Worm (Caenorhabditis elegans) whole organism, L4/young adult: ENCODE measurements around the gene M176.5.
"Not testable (repeated sequence)": the region's sequence is repeated elsewhere in the genome, so short reads cannot be mapped to it uniquely, and the experiment has no call there.

Source experiments
- W03F9.2 ChIP-seq: fragments of 150-350 bp; optimal IDR thresholded peaks from 2 replicates; lab custom pipeline; 2014; ENCODE audit warnings: missing biosample characterization, missing genetic modification characterization
- dao-5 ChIP-seq: sonication (generic microtip); optimal IDR thresholded peaks from 2 replicates; lab custom pipeline; 2016; ENCODE audit warnings: missing genotype, missing genetic modification characterization, moderate library complexity, missing compliant biosample characterization
- him-1 ChIP-seq: sonication (generic microtip); optimal IDR thresholded peaks from 2 replicates; lab custom pipeline; 2016; ENCODE audit warnings: missing genotype, missing genetic modification reagents, missing genetic modification characterization, missing compliant biosample characterization

Gene M176.5

ce11 chrII:9427644-9428043 lies at the start of gene M176.5:
TSS of gene M176.5 (minus strand) at chrII:9427744.
- TF ChIP-seq dao-5 (tag; lab: Kevin White, UChicago) (no peak), W03F9.2 (no peak)

DNA sequence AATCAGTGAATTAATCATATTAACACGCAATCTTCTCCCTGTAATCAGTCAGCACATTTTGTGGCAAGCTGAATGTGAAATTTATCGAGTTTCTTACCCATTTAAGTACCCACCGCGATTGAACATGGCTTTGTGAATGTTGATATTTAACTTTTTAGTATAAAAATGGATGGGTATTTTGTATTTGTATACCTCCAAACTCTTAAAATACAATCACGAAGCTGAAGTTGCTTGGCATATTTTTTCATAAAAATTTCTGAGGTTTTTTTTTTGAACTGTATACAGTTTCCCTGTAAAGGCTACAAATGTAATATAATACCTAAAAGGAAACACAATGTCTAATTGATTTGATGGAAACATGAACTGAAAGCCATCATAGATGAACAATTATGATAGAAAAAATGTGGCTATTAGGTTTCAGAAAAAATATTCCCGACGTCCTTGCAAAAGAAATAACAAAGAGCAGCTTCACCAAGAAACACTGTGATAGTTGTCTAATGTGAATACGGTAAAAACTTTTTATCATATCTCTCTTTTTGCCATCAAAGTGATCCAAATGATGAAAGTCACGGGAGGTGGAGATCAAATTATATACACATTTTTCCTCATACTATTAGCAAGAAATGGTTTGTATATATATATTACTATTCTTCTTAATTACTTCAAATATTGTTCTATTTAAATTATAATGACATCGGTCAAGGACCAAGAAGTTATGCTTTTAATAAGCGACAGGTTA lies 47.0 kb upstream of the M176.5 start, which contains the start of the genes chil-25 and chil-26:
TSS of gene chil-25 (minus strand) at position 101 of the 739 bp plus-strand sequence.
TSS of gene chil-26 (plus strand) at position 689 of the 739 bp plus-strand sequence.
- TF ChIP-seq dao-5 (tag; lab: Kevin White, UChicago) (no peak), W03F9.2 (no peak), him-1 (tag; lab: Kevin White, UChicago) (no peak)

DNA sequence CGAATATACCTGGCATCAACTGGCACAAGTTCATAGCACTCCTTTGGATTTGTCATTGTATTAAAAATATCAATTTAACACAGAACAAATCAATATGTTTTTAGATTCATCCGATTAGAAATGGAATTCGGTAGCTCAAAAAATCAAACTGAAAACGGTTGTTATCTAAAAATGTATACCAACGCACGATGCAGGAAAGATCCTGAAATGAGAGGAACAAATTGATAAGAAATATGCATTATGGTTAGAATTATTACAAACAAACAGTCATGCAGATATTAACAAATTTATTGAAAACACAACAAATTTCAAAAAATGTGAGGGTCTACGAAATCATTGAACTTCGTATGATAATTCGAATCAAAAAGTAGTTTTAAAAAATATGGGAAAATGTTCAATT lies 42.5 kb upstream of the M176.5 start, which contains the start of gene T19H5.6:
TSS of gene T19H5.6 (minus strand) at position 195 of the 400 bp plus-strand sequence.
- TF ChIP-seq him-1 (tag; lab: Kevin White, UChicago) = no peak
- TF ChIP-seq dao-5 (tag; lab: Kevin White, UChicago) = no peak
- no peak for TF ChIP-seq W03F9.2

DNA sequence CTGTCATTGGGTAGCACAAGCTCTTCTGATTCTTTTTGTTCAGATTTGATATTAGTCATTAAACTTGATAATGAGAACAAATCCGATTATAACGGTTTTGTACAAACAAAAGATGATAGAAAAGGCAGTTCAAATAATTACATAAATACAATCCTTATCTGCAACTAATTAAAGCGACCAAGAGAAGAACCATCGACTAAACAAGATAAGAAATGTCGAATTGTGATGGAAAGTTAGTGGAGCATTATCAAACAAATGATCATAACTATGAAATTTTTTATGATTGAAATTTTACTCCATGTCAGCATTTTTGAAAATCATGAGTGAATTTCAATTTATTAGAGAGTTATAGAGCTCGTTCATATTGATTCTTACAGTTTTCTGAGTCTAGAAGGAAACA lies 40.9 kb upstream of the M176.5 start, which contains the start of gene chil-23:
TSS of gene chil-23 (minus strand) at position 198 of the 400 bp plus-strand sequence.
- TF ChIP-seq W03F9.2 (no peak), dao-5 (tag; lab: Kevin White, UChicago) (no peak), him-1 (tag; lab: Kevin White, UChicago) (no peak)

DNA sequence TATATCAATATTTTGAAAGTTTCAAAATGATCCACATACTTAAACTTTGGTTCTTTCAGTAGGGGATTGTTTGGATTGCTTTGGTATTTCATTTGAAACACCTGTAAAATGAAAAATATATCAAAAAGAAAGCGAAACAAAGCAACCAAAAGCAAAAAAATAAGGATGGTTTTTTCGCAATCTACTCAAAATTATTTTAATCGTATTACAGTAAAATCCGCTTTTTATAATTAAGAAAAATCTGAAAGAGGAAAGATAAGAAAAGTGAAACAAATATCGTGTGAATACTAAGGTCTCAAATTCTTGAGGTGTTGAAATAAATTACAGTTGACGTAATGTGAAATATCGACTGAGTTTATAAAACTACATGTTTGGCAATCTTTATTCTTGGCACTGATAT lies 38.6 kb upstream of the M176.5 start, which contains the start of gene chil-22:
TSS of gene chil-22 (minus strand) at position 101 of the 400 bp plus-strand sequence.
- TF ChIP-seq him-1 (tag; lab: Kevin White, UChicago) = no peak
- no peak for TF ChIP-seq dao-5 (tag; lab: Kevin White, UChicago)
- no peak for TF ChIP-seq W03F9.2

DNA sequence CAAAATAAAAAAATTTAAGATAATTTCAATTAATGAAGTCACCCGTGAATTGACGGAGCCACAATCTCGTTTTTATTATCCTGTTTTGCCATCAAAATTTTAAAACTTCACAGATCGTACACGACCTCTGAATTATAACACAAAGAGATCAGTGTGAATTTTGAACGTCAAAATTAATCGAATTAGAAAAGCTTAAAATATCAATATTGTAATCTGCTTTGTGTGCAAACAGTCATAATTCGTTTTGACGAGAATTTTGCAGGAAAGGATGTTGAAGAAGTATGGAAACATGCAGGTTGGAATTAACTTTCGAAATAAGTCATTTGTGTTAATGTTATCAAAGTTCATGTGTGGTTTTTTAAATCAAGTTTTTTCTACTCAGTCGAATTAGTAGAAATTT lies 34.3 kb upstream of the M176.5 start, which contains the start of gene chil-21:
TSS of gene chil-21 (minus strand) at position 101 of the 400 bp plus-strand sequence.
- not testable (repeated sequence) for TF ChIP-seq W03F9.2; him-1 (tag; lab: Kevin White, UChicago); dao-5 (tag; lab: Kevin White, UChicago)

ce11 chrII:9459462-9459861 lies 31.9 kb upstream of the M176.5 start, which contains the start of gene R09D1.14:
TSS of gene R09D1.14 (minus strand) at chrII:9459562.
- not testable (repeated sequence) for TF ChIP-seq him-1 (tag; lab: Kevin White, UChicago); dao-5 (tag; lab: Kevin White, UChicago); W03F9.2

- TF ChIP-seq dao-5 (tag; lab: Kevin White, UChicago) = no peak
- no peak for TF ChIP-seq W03F9.2
- TF ChIP-seq him-1 (tag; lab: Kevin White, UChicago) = no peak
Observed at ce11 chrII:9454304-9454703, 26.8 kb upstream of the M176.5 start, which contains the start of gene chil-19. TSS of gene chil-19 (minus strand) at chrII:9454404.

- TF ChIP-seq him-1 (tag; lab: Kevin White, UChicago); W03F9.2; dao-5 (tag; lab: Kevin White, UChicago): not testable (repeated sequence)
Observed at ce11 chrII:9452172-9452571, 24.6 kb upstream of the M176.5 start, which contains the start of gene R09D1.12. TSS of gene R09D1.12 (minus strand) at chrII:9452272.

ce11 chrII:9447965-9448364 lies 20.4 kb upstream of the M176.5 start, which contains the start of gene chil-18:
TSS of gene chil-18 (plus strand) at chrII:9448265.
- no peak for TF ChIP-seq W03F9.2
- no peak for TF ChIP-seq him-1 (tag; lab: Kevin White, UChicago)
- TF ChIP-seq dao-5 (tag; lab: Kevin White, UChicago) = no peak

ce11 chrII:9445368-9445767 lies 17.8 kb upstream of the M176.5 start, which contains the start of gene R09D1.13:
TSS of gene R09D1.13 (minus strand) at chrII:9445468.
- TF ChIP-seq W03F9.2 = no peak
- no peak for TF ChIP-seq him-1 (tag; lab: Kevin White, UChicago)
- TF ChIP-seq dao-5 (tag; lab: Kevin White, UChicago) = no peak

- TF ChIP-seq dao-5 (tag; lab: Kevin White, UChicago) = no peak
- no peak for TF ChIP-seq W03F9.2
- no peak for TF ChIP-seq him-1 (tag; lab: Kevin White, UChicago)
Observed at ce11 chrII:9443522-9443921, 16.0 kb upstream of the M176.5 start, which contains the start of gene chil-15. TSS of gene chil-15 (minus strand) at chrII:9443622.

ce11 chrII:9441838-9442237 lies 14.3 kb upstream of the M176.5 start, which contains the start of gene chil-16:
TSS of gene chil-16 (minus strand) at chrII:9441938.
- no peak for TF ChIP-seq W03F9.2
- no peak for TF ChIP-seq dao-5 (tag; lab: Kevin White, UChicago)
- TF ChIP-seq him-1 (tag; lab: Kevin White, UChicago) = no peak

- no peak for TF ChIP-seq him-1 (tag; lab: Kevin White, UChicago)
- TF ChIP-seq dao-5 (tag; lab: Kevin White, UChicago) = no peak
- no peak for TF ChIP-seq W03F9.2
Observed at ce11 chrII:9440060-9440459, 12.5 kb upstream of the M176.5 start, which contains the start of gene chil-17. TSS of gene chil-17 (minus strand) at chrII:9440160.
